Worm (Caenorhabditis elegans): Measurements from ENCODE around the gene C11D2.3.
A peak's percentile ranks its signal among the peaks of the same experiment; 100 is the strongest.

C11D2.3 gene

DNA sequence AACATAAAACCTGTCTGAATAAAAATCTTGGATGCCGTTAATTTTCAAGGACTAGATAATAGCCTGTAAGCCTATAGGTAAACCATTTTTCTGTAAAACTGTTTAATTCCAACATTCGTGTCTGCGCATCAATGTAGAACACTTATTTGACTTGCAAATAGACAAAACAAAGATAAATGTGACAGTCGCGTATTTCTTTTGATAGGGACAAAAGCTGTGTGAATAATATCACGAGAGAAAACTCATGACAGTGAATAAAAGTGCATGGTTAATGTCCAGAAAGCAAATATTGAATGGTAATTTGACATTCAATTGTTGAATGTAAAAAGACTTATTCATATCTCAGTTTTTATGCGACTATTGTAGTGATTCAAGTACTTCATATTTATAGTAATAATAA is at the start of gene C11D2.3:
Gene C11D2.3, plus strand, starts transcription at position 301 of the 400 bp plus-strand sequence.
- TF ChIP-seq pat-9 (tag; optimal IDR thresholded peaks at IDR 0.05) (no peak), lim-6 (tag; optimal IDR thresholded peaks at IDR 0.05) (no peak), ref-2 (tag; optimal IDR thresholded peaks at IDR 0.05) (no peak), madf-2 (tag; optimal IDR thresholded peaks at IDR 0.05) (no peak), rnt-1 (tag; optimal IDR thresholded peaks at IDR 0.05) (no peak), pha-4 (tag; optimal IDR thresholded peaks at IDR 0.05) (no peak), hlh-8 (tag; optimal IDR thresholded peaks at IDR 0.05) (no peak), zip-5 (tag; optimal IDR thresholded peaks at IDR 0.05) (no peak), pag-3 (tag; optimal IDR thresholded peaks at IDR 0.05; ENCODE audit: borderline replicate concordance) (no peak)

DNA sequence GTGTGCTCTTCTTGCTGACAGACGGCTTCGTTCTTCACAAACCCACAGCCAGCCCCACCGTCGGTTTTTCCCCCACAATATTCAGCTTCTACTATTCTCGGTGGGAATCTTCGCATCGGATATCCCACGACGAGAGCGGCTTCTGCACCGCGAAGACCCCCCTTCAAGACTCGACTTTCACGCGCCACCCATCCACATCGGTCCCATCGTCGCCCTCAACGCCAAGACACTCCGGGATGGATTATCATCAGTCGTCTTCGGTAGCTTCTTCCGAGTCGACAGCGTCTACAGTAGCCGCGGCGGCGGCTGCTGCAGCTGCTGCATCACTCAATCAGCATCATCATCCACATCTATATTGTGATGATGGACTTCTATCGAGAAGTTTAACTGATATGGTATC is 47.2 kb upstream of the C11D2.3 start:
- no peak for TF ChIP-seq syd-9 (tag; optimal IDR thresholded peaks at IDR 0.05)
- TF ChIP-seq tbx-2 (tag; optimal IDR thresholded peaks at IDR 0.05): peak; percentile 20

DNA sequence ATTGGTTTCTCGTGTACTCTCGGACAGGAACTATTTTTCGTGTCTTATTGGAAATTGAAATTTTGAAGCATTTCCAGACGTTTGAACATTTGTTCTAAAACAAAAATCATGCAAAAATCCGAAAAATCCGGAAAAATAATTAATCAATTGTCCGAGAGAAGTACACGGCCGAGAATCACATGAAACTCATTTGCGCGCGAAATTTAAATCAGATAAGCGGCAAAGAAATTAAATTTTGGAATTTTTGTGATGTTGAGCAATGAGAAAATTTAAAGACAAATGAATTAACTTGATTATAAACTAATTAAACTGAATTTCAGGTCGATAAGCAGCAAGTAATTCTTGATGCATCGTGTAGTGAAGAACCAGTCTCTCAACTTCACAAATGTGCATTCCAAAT is 42.9 kb upstream of the C11D2.3 start:
- TF ChIP-seq fkh-6 (tag; optimal IDR thresholded peaks at IDR 0.05) (no peak), ets-4 (tag; optimal IDR thresholded peaks at IDR 0.05) (no peak), pag-3 (tag; optimal IDR thresholded peaks at IDR 0.05; ENCODE audit: borderline replicate concordance) (no peak), ceh-2 (tag; optimal IDR thresholded peaks at IDR 0.05) (no peak), elt-4 (tag; optimal IDR thresholded peaks at IDR 0.05) (no peak), nhr-11 (tag; optimal IDR thresholded peaks at IDR 0.05) (no peak), ceh-6 (GFP tag; optimal IDR thresholded peaks at IDR 0.05) (no peak), hlh-13 (GFP tag; optimal IDR thresholded peaks at IDR 0.05) (no peak), Y22D7AL.16 (tag; optimal IDR thresholded peaks at IDR 0.05) (no peak), odd-2 (tag; optimal IDR thresholded peaks at IDR 0.05) (no peak), ceh-9 (tag; optimal IDR thresholded peaks at IDR 0.05) (no peak), pax-1 (tag; optimal IDR thresholded peaks at IDR 0.05) (no peak), pat-9 (tag; optimal IDR thresholded peaks at IDR 0.05) (no peak)

DNA sequence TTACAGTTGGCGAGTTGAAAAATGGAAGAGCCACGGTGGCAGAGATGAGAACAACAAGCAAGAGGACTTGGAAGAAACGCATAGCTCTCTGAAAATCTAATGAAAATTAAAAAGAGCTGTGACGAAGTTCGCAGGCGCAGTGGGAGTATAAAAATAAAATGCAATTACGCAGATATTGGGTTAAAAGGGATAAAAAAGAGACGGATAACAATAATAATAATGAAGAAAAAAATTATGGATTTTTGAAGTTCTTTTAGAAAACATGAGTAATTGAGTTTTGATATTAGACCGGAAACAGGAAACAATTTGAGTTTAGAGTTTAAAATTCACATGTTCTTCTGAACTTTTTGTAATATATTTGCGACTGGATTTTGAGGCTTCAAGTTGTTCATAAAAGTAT is 39.3 kb upstream of the C11D2.3 start, which contains the start of gene M03D4.3:
Gene M03D4.3, minus strand, starts transcription at position 101 of the 400 bp plus-strand sequence.
- TF ChIP-seq ceh-19 (GFP tag; optimal IDR thresholded peaks at IDR 0.05) (no peak), F13H6.1 (tag; optimal IDR thresholded peaks at IDR 0.05) (no peak), mec-3 (tag; optimal IDR thresholded peaks at IDR 0.05; ENCODE audit: borderline replicate concordance) (no peak), fax-1 (tag; optimal IDR thresholded peaks at IDR 0.05) (no peak), odd-2 (tag; optimal IDR thresholded peaks at IDR 0.05) (no peak), tbx-2 (tag; optimal IDR thresholded peaks at IDR 0.05) (no peak), pha-2 (tag; optimal IDR thresholded peaks at IDR 0.05) (no peak), pag-3 (tag; optimal IDR thresholded peaks at IDR 0.05; ENCODE audit: borderline replicate concordance) (no peak), nhr-232 (tag; optimal IDR thresholded peaks at IDR 0.05) (no peak), elt-2 (tag; optimal IDR thresholded peaks at IDR 0.05) (no peak), lim-6 (tag; optimal IDR thresholded peaks at IDR 0.05) (no peak), K02D7.2 (tag; optimal IDR thresholded peaks at IDR 0.05) (no peak), ama-1 (optimal IDR thresholded peaks at IDR 0.05) (no peak), hlh-6 (tag; optimal IDR thresholded peaks at IDR 0.05) (no peak), hlh-8 (tag; optimal IDR thresholded peaks at IDR 0.05) (no peak)

DNA sequence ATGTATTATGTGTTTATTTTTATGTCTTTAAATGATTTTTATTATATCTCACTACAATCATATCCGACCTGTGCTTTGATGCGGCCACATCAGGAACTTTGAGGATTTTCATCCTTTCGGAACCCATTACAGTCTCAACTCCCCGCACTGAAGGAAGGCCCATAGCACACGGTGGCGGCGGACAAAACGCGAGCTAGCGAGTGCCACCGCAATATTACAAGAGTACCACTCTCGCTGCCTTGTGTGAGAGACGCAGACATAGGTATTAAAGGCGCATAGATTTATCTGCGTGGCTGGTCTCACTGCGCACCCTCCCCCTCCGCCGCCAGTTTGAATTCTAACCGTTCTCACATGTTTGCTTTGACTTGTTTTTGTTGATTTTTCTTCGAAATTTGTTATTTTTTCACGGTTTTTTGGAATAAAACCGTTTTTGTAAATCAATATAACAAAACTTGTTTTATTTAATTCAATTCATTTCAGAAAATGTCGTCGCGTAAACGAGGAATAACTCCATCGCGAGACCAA is 33.8 kb upstream of the C11D2.3 start, which contains the start of gene zen-4:
Gene zen-4, plus strand, starts transcription at position 475 of the 525 bp plus-strand sequence.
- TF ChIP-seq lim-6 (tag; optimal IDR thresholded peaks at IDR 0.05) (no peak), hlh-30 (tag; optimal IDR thresholded peaks at IDR 0.05; ENCODE audit: insufficient read depth) (peak; percentile 27), tbx-2 (tag; optimal IDR thresholded peaks at IDR 0.05) (peak; percentile 28), ref-2 (tag; optimal IDR thresholded peaks at IDR 0.05) (peak; percentile 42), elt-2 (tag; optimal IDR thresholded peaks at IDR 0.05) (peak; percentile 22), pha-4 (tag; optimal IDR thresholded peaks at IDR 0.05) (no peak), nfya-1 (tag; optimal IDR thresholded peaks at IDR 0.05) (peak; percentile 40), hlh-8 (tag; optimal IDR thresholded peaks at IDR 0.05) (no peak)

Measured in whole organism, late embryonic.